Fruit fly (Drosophila melanogaster) Kc167 (cell line): ENCODE results near the gene CG9270.

Experiments used
- h ChIP-seq: fragments of >200 bp; optimal IDR thresholded peaks from 3 replicates; lab custom pipeline; 2018; ENCODE audit warnings: missing external identifiers
- psq ChIP-seq: fragments of >200 bp; optimal IDR thresholded peaks from 2 replicates; lab custom pipeline; 2017; ENCODE audit warnings: missing external identifiers
- ttk ChIP-seq: sonication (Bioruptor generic); optimal IDR thresholded peaks from 2 replicates; lab custom pipeline; 2017; ENCODE audit warnings: missing external identifiers

DNA sequence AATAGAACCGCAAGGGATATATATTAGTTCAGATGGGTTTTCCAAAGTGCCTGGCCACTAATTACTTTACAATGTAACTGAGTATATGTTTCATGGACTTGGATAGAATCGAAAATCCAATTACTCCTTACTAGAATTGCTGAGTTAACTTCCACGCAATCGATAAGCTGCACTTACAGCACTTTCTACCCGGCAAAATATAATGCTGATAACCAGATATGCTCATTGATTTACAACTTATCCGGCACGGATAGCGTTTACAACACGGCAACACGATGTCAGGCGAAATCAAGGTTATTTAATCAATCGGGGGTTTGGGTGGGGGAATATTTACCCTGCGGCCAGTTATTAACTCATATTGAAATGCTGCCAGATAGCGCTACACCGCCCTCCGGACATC lies 20.4 kb downstream of the CG9270 start:
- TF ChIP-seq ttk (lab: Kevin White, UChicago), result no peak
- TF ChIP-seq psq, result no peak
- TF ChIP-seq h (lab: Kevin White, UChicago), result no peak
